Fruit fly (Drosophila melanogaster): ENCODE measurements around the gene CG9922.

CG9922 gene

dm6 chr3R:14031531-14032414 is 4.4 kb downstream of the CG9922 start, which contains the start of the genes rdx and CG3061 (continued):
- TF ChIP-seq CG1602 (GFP tag; optimal IDR thresholded peaks at IDR 0.05) (peak; percentile 15), fru (optimal IDR thresholded peaks at IDR 0.05) (no peak), Mes4 (GFP tag; optimal IDR thresholded peaks at IDR 0.05) (no peak), CG1832 (GFP tag; optimal IDR thresholded peaks at IDR 0.05) (no peak), ftz-f1 (GFP tag; optimal IDR thresholded peaks at IDR 0.05) (no peak), Dip3 (GFP tag; optimal IDR thresholded peaks at IDR 0.05) (no peak), zfh2 (GFP tag; optimal IDR thresholded peaks at IDR 0.05) (peak; percentile 32), B-H1 (GFP tag; IDR thresholded peaks at IDR 0.05) (no peak), tio (GFP tag; optimal IDR thresholded peaks at IDR 0.05) (no peak), Atf-2 (GFP tag; optimal IDR thresholded peaks at IDR 0.05) (no peak), CG7987 (GFP tag; optimal IDR thresholded peaks at IDR 0.05) (no peak), ara (GFP tag; IDR thresholded peaks at IDR 0.05) (no peak), CG30403 (GFP tag; optimal IDR thresholded peaks at IDR 0.05) (peak; percentile 72), p53 (GFP tag; optimal IDR thresholded peaks at IDR 0.05) (no peak), Sry-β (GFP tag; optimal IDR thresholded peaks at IDR 0.05) (peak; percentile 98), so (GFP tag; IDR thresholded peaks at IDR 0.05) (no peak), Sry-δ (GFP tag; optimal IDR thresholded peaks at IDR 0.05) (no peak), grn (GFP tag; optimal IDR thresholded peaks at IDR 0.05) (no peak), nom (GFP tag; optimal IDR thresholded peaks at IDR 0.05) (no peak), gem (tag; optimal IDR thresholded peaks at IDR 0.05) (peak; percentile 80), CG6765 (GFP tag; optimal IDR thresholded peaks at IDR 0.05) (no peak), CG17912 (GFP tag; optimal IDR thresholded peaks at IDR 0.05) (no peak), Lim3 (GFP tag; IDR thresholded peaks at IDR 0.05) (no peak), CG9817 (tag; optimal IDR thresholded peaks at IDR 0.05) (peak; percentile 76), CG4282 (GFP tag; optimal IDR thresholded peaks at IDR 0.05) (no peak), gcm2 (GFP tag; optimal IDR thresholded peaks at IDR 0.05) (no peak), peb (GFP tag; IDR thresholded peaks at IDR 0.05) (0 out of 2 replicates have a peak, but pooled peaks have one; percentile 14), CG12236 (GFP tag; optimal IDR thresholded peaks at IDR 0.05) (no peak), PHDP (tag; optimal IDR thresholded peaks at IDR 0.05) (peak; percentile 39), Drgx (GFP tag; IDR thresholded peaks at IDR 0.05) (no peak), CG10462 (GFP tag; optimal IDR thresholded peaks at IDR 0.05) (no peak), Stat92E (GFP tag; optimal IDR thresholded peaks at IDR 0.05) (peak in 1 of 3 experiments; percentile 11), chif (GFP tag; optimal IDR thresholded peaks at IDR 0.05) (no peak), CG7556 (GFP tag; optimal IDR thresholded peaks at IDR 0.05) (peak; percentile 54), Abd-B (GFP tag; optimal IDR thresholded peaks at IDR 0.05) (peak; percentile 81), CG14667 (GFP tag; IDR thresholded peaks at IDR 0.05) (no peak), B-H2 (GFP tag; optimal IDR thresholded peaks at IDR 0.05) (peak; percentile 73), sr (GFP tag; IDR thresholded peaks at IDR 0.05) (peak; percentile 81; the same call in 2 of the 3 replicates), Oli (tag; optimal IDR thresholded peaks at IDR 0.05) (peak; percentile 40), CG12769 (tag; optimal IDR thresholded peaks at IDR 0.05) (peak; percentile 9), CG11247 (GFP tag; IDR thresholded peaks at IDR 0.05) (no peak), Meics (GFP tag; optimal IDR thresholded peaks at IDR 0.05) (peak; percentile 67), usp (GFP tag; optimal IDR thresholded peaks at IDR 0.05) (no peak), CG6854 (GFP tag; optimal IDR thresholded peaks at IDR 0.05) (no peak), Nf-YA (GFP tag; IDR thresholded peaks at IDR 0.05) (no peak), her (GFP tag; optimal IDR thresholded peaks at IDR 0.05) (no peak), CG8765 (GFP tag; IDR thresholded peaks at IDR 0.05) (no peak), stc (GFP tag; IDR thresholded peaks at IDR 0.05) (no peak), Hr78 (GFP tag; optimal IDR thresholded peaks at IDR 0.05) (no peak), Dp (GFP tag; optimal IDR thresholded peaks at IDR 0.05) (no peak)
